Worm (Caenorhabditis elegans): ENCODE measurements around the gene C53A5.13.

Gene C53A5.13

DNA sequence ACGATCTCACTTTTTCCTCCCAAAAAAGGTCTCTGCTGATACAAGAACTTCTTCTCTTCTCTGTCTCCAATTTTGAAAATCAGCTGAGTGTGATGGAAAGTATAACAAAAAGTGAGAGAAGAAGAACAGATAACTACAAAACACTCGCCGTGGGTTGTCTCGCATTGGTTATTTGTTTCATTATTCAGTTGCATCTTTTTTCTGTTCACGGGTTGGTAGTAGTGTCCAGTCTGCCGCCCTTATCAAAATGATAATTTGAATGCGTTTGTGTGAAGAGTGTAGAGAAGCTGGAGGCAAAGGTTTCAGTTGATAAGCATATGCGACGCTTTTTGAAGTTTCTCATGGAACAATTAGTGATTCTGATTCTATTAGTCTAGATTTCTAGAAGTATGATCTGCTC lies 43.6 kb upstream of the C53A5.13 start:
- TF ChIP-seq elt-2 (tag; optimal IDR thresholded peaks at IDR 0.05) (peak; percentile 47), ceh-14 (tag; optimal IDR thresholded peaks at IDR 0.05) (no peak)

ce11 chrV:14504120-14504519 lies 42.5 kb upstream of the C53A5.13 start:
- no peak for TF ChIP-seq pha-2 (tag; optimal IDR thresholded peaks at IDR 0.05)
- no peak for TF ChIP-seq ref-2 (tag; optimal IDR thresholded peaks at IDR 0.05)
- TF ChIP-seq nhr-232 (tag; optimal IDR thresholded peaks at IDR 0.05) = no peak
- no peak for TF ChIP-seq K09A11.1 (tag; optimal IDR thresholded peaks at IDR 0.05; ENCODE audit: insufficient read depth)
- no peak for TF ChIP-seq ama-1 (optimal IDR thresholded peaks at IDR 0.05)
- no peak for TF ChIP-seq hlh-13 (GFP tag; optimal IDR thresholded peaks at IDR 0.05)
- no peak for TF ChIP-seq hlh-8 (tag; optimal IDR thresholded peaks at IDR 0.05)
- no peak for TF ChIP-seq fax-1 (tag; optimal IDR thresholded peaks at IDR 0.05)
- TF ChIP-seq hlh-6 (tag; optimal IDR thresholded peaks at IDR 0.05) = no peak
- no peak for TF ChIP-seq lim-6 (tag; optimal IDR thresholded peaks at IDR 0.05)
- no peak for TF ChIP-seq ceh-18 (tag; optimal IDR thresholded peaks at IDR 0.05)
- no peak for TF ChIP-seq lin-11 (tag; optimal IDR thresholded peaks at IDR 0.05)
- no peak for TF ChIP-seq ceh-2 (tag; optimal IDR thresholded peaks at IDR 0.05)
- TF ChIP-seq sdc-2 (tag; optimal IDR thresholded peaks at IDR 0.05) = no peak
- no peak for TF ChIP-seq ceh-24 (tag; optimal IDR thresholded peaks at IDR 0.05)
- no peak for TF ChIP-seq npax-4 (tag; optimal IDR thresholded peaks at IDR 0.05)
- TF ChIP-seq che-1 (tag; optimal IDR thresholded peaks at IDR 0.05) = no peak
- no peak for TF ChIP-seq pqm-1 (tag; optimal IDR thresholded peaks at IDR 0.05)
- no peak for TF ChIP-seq gmeb-2 (tag; optimal IDR thresholded peaks at IDR 0.05)
- no peak for TF ChIP-seq elt-2 (tag; optimal IDR thresholded peaks at IDR 0.05)

- TF ChIP-seq pha-2 (tag; optimal IDR thresholded peaks at IDR 0.05) (no peak), ahr-1 (tag; optimal IDR thresholded peaks at IDR 0.05) (no peak), nhr-11 (tag; optimal IDR thresholded peaks at IDR 0.05) (no peak), tbx-7 (tag; optimal IDR thresholded peaks at IDR 0.05) (no peak), ceh-34 (tag; optimal IDR thresholded peaks at IDR 0.05) (no peak), ceh-24 (tag; optimal IDR thresholded peaks at IDR 0.05) (no peak), lin-11 (tag; optimal IDR thresholded peaks at IDR 0.05) (peak; percentile 3), C08G9.2 (tag; optimal IDR thresholded peaks at IDR 0.05) (no peak)
These were observed 41.9 kb upstream of the C53A5.13 start for ce11 chrV:14504774-14505173.

DNA sequence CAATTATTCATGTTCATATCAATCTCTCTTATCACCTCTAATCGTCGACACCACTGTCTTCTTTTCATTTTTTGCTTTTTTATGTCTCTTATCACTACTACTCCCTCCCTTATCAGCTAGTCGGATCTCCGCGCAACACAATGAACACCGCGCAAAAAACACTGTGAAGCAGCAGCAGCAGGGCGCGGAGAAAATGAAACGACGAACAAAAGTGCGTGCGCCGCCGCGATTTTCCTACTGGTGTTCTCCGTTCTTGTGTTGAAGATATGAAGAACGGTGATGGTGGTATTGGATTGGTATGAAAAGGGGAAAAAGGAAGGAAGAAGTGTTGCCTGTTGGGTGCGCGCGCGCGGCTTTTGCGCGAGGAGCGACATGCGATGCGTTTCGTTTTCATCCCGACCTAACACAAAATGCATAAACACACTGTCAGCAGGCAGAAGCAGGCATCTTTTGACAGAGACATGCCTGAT lies 40.9 kb upstream of the C53A5.13 start:
- TF ChIP-seq ama-1 (optimal IDR thresholded peaks at IDR 0.05) (no peak), ref-2 (tag; optimal IDR thresholded peaks at IDR 0.05) (peak; percentile 79), fax-1 (tag; optimal IDR thresholded peaks at IDR 0.05) (no peak), syd-9 (tag; optimal IDR thresholded peaks at IDR 0.05) (peak; percentile 11), ceh-2 (tag; optimal IDR thresholded peaks at IDR 0.05) (no peak), gmeb-2 (tag; optimal IDR thresholded peaks at IDR 0.05) (no peak), hlh-13 (GFP tag; optimal IDR thresholded peaks at IDR 0.05) (no peak), rnt-1 (tag; optimal IDR thresholded peaks at IDR 0.05) (peak; percentile 45), hlh-15 (tag; optimal IDR thresholded peaks at IDR 0.05) (no peak), Y22D7AL.16 (tag; optimal IDR thresholded peaks at IDR 0.05) (no peak), nfya-1 (tag; optimal IDR thresholded peaks at IDR 0.05) (no peak), nhr-11 (tag; optimal IDR thresholded peaks at IDR 0.05) (no peak), ztf-16 (tag; optimal IDR thresholded peaks at IDR 0.05) (no peak), elt-2 (tag; optimal IDR thresholded peaks at IDR 0.05) (peak; percentile 97), sdc-2 (tag; optimal IDR thresholded peaks at IDR 0.05) (no peak), sox-4 (tag; optimal IDR thresholded peaks at IDR 0.05) (no peak), fkh-6 (tag; optimal IDR thresholded peaks at IDR 0.05) (no peak), ceh-45 (GFP tag; IDR thresholded peaks at IDR 0.05) (no peak), tbx-2 (tag; optimal IDR thresholded peaks at IDR 0.05) (no peak), C08G9.2 (tag; optimal IDR thresholded peaks at IDR 0.05) (peak; percentile 16), ceh-18 (tag; optimal IDR thresholded peaks at IDR 0.05) (no peak), sox-2 (GFP tag; IDR thresholded peaks at IDR 0.05) (no peak), pros-1 (tag; optimal IDR thresholded peaks at IDR 0.05) (no peak), eyg-1 (tag; optimal IDR thresholded peaks at IDR 0.05) (no peak), pax-1 (tag; optimal IDR thresholded peaks at IDR 0.05) (no peak), ceh-31 (tag; optimal IDR thresholded peaks at IDR 0.05) (peak; percentile 10), unc-86 (tag; optimal IDR thresholded peaks at IDR 0.05) (no peak)
